Worm (Caenorhabditis elegans): Measurements from ENCODE around the gene dph-1.

dph-1 gene

DNA sequence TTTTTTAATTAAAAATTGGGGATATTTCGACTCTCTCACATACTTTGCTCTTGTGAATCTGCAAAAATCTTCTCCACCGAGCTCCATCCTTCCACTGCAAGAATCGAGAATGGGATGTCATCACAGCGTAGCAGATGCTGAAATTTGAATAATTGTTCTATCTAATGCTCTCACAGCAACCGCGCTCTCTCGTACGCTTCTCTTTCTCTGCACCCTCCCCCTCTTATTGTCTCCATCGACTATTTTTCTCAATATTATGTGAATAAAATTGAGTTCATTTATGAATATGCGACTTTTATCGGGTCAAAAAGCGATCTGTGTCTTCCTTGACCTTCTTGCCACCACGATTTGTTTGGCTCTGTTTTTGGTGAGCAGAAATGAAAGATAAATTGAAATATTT, 27.3 kb downstream of the dph-1 start, which contains the start of gene F34D10.3:
TSS of gene F34D10.3 (plus strand) at position 249 of the 400 bp plus-strand sequence.
- TF ChIP-seq W03F9.2 (tag; optimal IDR thresholded peaks at IDR 0.05): no peak
- no peak for TF ChIP-seq dao-5 (tag; optimal IDR thresholded peaks at IDR 0.05)

DNA sequence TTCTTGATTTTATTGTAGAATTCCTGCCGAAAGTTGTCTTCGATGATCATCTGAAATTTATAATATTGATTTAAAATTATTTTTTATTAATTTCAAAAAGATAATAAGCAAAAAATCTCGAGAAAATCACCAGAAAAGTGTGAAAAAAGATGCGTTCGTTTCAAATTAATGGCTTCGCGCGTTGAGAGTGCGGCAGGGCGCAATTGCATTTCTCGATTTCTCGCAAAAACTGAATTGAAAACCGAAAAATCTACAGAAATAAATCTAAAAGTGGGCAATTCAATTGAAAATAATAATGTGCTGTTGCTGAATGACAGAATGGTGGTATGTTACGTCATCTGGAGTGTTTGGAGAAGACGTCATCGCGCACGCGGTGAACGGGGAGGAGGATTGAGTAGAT, 28.3 kb downstream of the dph-1 start, which contains the start of gene evl-18:
TSS of gene evl-18 (minus strand) at position 50 of the 400 bp plus-strand sequence.
- TF ChIP-seq him-1 (tag; optimal IDR thresholded peaks at IDR 0.05) (no peak), W03F9.2 (tag; optimal IDR thresholded peaks at IDR 0.05) (no peak), dao-5 (tag; optimal IDR thresholded peaks at IDR 0.05) (no peak)

DNA sequence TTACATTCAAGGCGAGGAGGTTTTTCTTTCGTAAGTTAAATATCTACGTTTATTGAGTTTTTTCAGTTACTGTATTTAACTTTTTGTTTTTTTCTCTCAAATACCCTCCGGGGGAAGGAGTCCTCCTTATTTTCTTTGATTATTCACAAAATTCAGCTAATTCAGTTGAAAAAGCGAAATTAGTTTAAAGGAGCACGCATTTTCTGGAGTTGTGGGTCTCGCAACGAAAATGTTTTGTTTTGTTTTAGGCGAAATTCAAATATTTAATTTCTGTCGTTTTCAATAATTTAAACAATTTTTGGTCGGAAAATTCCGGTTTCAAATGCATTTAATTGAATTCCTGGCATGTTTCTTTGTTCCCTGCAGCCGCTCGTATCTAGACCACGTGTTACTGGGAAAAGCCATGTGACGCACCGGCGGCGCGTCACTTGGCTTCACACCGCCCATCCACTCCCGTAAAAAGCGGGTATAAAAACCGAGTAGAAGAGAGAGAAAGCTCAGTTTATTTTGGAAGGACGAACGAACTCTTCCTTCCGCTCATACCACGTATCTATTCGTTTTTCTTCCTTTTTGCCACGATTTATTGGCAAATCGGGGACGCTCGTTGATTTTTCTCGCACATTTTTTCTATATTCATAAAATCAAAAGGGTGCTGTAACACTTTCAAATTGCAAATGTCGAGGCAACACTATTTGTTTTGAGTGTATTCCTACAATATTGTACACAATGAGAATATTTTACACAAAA, 29.0 kb downstream of the dph-1 start:
- TF ChIP-seq W03F9.2 (tag; optimal IDR thresholded peaks at IDR 0.05) (no peak), dao-5 (tag; optimal IDR thresholded peaks at IDR 0.05) (no peak), him-1 (tag; optimal IDR thresholded peaks at IDR 0.05) (no peak)

DNA sequence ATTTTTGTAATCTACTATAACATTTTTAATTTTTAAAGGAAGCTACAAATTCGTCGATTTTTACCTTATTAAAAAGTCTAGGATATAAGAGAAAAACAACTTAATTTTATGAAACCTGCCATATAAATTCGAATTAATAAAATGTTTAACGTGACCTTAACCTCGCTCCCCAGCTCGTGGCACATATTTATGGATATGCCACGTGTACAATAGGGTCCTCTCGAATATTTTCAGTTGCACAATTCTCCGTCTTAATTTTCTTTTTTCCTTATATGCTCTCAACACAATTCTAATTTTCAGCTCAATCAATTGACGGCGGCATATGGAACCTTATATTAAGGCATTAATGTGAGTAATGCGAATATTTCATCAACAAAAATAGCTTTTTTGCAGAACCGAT, 29.6 kb downstream of the dph-1 start, which contains the start of gene F34D10.4:
TSS of gene F34D10.4 (plus strand) at position 301 of the 400 bp plus-strand sequence.
- TF ChIP-seq W03F9.2 (tag; optimal IDR thresholded peaks at IDR 0.05): no peak
- TF ChIP-seq him-1 (tag; optimal IDR thresholded peaks at IDR 0.05): no peak
- no peak for TF ChIP-seq dao-5 (tag; optimal IDR thresholded peaks at IDR 0.05)

DNA sequence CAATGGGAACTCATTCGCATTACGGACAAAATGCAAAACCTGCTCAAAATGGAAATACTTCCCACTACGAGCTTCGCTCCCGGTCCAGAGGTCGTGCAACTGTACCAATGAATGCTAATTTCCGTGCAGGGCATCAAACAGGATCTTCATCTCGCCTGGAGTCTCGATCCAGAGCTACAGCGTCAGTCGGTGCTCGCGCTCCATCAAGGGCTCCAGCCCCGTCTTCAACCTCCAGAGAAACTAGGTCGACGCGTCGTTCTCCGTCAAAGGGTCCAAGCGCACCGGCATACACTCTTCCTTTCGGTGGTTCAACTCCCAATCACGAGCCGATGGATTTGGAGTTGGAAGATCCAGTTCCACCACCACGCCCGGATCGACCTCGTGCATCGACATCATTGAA, 31.1 kb downstream of the dph-1 start:
- no peak for TF ChIP-seq W03F9.2 (tag; optimal IDR thresholded peaks at IDR 0.05)
- no peak for TF ChIP-seq him-1 (tag; optimal IDR thresholded peaks at IDR 0.05)
- no peak for TF ChIP-seq dao-5 (tag; optimal IDR thresholded peaks at IDR 0.05)

DNA sequence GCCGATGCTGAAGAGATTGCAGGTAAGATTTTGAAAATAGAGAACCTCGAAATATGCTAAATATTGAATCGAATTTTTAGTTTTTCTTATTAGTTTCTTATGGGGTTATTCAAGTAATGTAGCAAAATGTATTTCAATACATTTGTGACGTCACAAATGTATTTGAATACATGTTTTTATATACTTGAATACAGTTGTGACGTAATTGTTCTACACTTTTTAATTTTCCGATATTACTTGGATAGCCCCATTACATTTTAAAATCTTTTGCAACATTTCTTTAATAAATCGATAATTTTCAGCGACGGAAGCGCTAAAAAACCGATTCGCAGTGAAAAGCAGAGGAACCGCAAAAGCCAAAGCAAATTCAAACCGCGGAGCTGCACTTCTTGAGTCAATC, 31.6 kb downstream of the dph-1 start:
- TF ChIP-seq dao-5 (tag; optimal IDR thresholded peaks at IDR 0.05): no peak
- no peak for TF ChIP-seq him-1 (tag; optimal IDR thresholded peaks at IDR 0.05)
- no peak for TF ChIP-seq W03F9.2 (tag; optimal IDR thresholded peaks at IDR 0.05)

DNA sequence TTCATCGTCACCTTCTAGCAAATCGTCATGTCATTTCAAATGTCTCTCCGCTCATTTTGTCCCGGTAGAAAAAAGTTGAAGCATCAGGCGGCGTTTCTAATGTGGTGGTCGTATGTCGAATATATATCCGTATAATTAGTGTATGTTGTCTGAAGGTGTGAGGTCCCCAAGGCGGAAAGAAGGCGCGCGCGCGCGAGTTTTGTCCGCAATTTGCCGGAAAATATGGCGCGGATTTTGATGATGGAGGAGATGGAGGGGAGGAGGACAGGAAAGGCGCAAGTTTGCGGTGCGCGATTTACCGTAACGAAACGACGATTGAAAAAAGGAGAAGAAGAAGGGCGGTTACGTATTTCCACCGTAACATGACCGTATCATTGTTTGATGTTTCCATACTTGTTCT, 35.4 kb downstream of the dph-1 start:
- TF ChIP-seq W03F9.2 (tag; optimal IDR thresholded peaks at IDR 0.05) (no peak), him-1 (tag; optimal IDR thresholded peaks at IDR 0.05) (no peak), dao-5 (tag; optimal IDR thresholded peaks at IDR 0.05) (no peak)

DNA sequence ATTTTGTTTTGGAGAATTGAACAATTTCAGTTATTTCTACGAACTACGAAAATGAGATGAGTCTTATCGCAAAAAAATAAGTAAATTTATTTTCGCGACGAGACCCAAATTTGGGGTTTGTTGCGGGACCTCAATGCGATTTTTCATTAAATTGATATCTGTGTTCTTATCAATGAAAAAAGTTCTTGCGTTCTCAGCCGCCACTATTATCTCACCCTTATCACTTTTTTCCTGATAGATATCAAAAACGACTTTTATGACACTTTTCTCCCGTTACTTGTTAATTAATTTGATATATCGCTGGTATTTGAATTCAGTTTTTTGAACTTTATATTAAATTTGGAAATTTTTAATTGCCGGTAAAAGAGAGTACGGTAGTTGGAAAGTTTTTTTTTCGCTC, 36.7 kb downstream of the dph-1 start:
- no peak for TF ChIP-seq him-1 (tag; optimal IDR thresholded peaks at IDR 0.05)
- TF ChIP-seq W03F9.2 (tag; optimal IDR thresholded peaks at IDR 0.05): no peak
- no peak for TF ChIP-seq dao-5 (tag; optimal IDR thresholded peaks at IDR 0.05)

DNA sequence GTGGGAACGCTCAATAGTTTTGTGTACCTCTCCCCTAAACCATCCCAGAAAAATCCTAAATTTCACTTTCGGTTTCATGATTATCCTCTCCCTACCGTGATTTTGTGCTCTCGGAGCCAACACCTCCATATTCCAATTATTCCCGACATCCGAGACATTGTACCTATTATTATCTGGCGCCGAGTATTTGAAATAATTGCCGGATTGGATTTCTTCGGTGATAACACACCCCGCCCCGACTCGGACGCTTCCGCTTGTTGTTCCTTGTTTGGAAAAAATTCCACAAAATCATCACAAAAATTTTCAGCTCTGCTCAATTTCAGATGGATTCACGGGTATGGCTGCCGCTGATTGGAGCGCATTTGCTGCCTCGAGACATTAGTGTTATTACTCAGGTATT, 38.5 kb downstream of the dph-1 start, which contains the start of gene lin-48:
TSS of gene lin-48 (plus strand) at position 301 of the 400 bp plus-strand sequence.
- TF ChIP-seq him-1 (tag; optimal IDR thresholded peaks at IDR 0.05) (no peak), dao-5 (tag; optimal IDR thresholded peaks at IDR 0.05) (no peak), W03F9.2 (tag; optimal IDR thresholded peaks at IDR 0.05) (no peak)

All from whole organism, L4/young adult.